Worm (Caenorhabditis elegans) whole organism, L4 larva: ENCODE measurements around the gene clec-76.

Experiments
- daf-19 ChIP-seq: fragments of 200-800 bp; sonication (Bioruptor generic); conservative IDR thresholded peaks from 2 replicates; pipeline ENCODE4 v1.3.6; 2022; ENCODE audit warnings: missing genetic modification characterization, missing compliant biosample characterization
- egl-27 ChIP-seq: sonication (generic microtip); optimal IDR thresholded peaks from 3 replicates; lab custom pipeline; 2017; ENCODE audit warnings: missing biosample characterization, missing genetic modification reagents, missing genetic modification characterization
- vab-7 ChIP-seq: fragments of 200-800 bp; sonication (Bioruptor generic); IDR thresholded peaks from 2 replicates; pipeline ENCODE4 v1.3.6; 2022; ENCODE audit warnings: missing genetic modification reagents, missing genetic modification characterization, missing compliant biosample characterization

- TF ChIP-seq daf-19 (no peak), egl-27 (no peak), vab-7 (GFP tag; lab: Robert Waterston, UW) (no peak)
Measured at ce11 chrIV:3956705-3957104, 8.3 kb upstream of the clec-76 start, which contains the start of gene clec-74.
